Worm (Caenorhabditis elegans): ENCODE measurements around the gene scvp-1.

scvp-1 gene

DNA sequence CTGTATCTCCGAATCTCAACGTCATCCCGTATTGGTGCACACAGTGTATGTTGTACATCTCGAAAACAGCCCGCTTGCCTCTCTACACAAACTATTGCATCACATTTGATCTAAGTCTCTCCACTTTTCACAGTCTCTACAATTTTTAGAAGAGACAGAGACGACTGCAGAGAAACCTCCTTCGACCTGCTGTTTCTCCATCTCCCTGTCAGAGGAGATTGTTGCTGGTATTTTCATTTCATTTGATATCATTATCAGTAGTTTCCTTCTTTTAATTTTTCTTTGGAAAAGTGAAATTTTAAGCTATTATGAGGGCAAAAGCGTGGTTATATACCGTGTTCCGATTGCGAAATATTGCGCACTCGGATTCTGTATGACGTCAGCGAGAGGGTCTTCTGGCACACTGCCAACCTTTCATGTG, 9.5 kb upstream of the scvp-1 start (continued):
- TF ChIP-seq mep-1 (tag; optimal IDR thresholded peaks at IDR 0.05) (peak; percentile 79), lin-39 (tag; optimal IDR thresholded peaks at IDR 0.05) (no peak), irx-1 (tag; optimal IDR thresholded peaks at IDR 0.05) (no peak), nhr-76 (tag; optimal IDR thresholded peaks at IDR 0.05) (no peak), C04F5.9 (tag; optimal IDR thresholded peaks at IDR 0.05) (no peak), mef-2 (tag; optimal IDR thresholded peaks at IDR 0.05) (no peak), egl-27 (tag; optimal IDR thresholded peaks at IDR 0.05) (no peak), aha-1 (tag; optimal IDR thresholded peaks at IDR 0.05) (no peak), nhr-47 (tag; optimal IDR thresholded peaks at IDR 0.05) (peak; percentile 57), C34B4.2 (tag; optimal IDR thresholded peaks at IDR 0.05) (no peak), fos-1 (tag; optimal IDR thresholded peaks at IDR 0.05) (peak; percentile 62), rnt-1 (tag; optimal IDR thresholded peaks at IDR 0.05) (peak; percentile 60), nhr-12 (tag; optimal IDR thresholded peaks at IDR 0.05) (no peak), grh-1 (GFP tag; IDR thresholded peaks at IDR 0.05) (no peak), sox-4 (tag; optimal IDR thresholded peaks at IDR 0.05) (no peak), efl-3 (GFP tag; optimal IDR thresholded peaks at IDR 0.05) (no peak), hlh-17 (GFP tag; optimal IDR thresholded peaks at IDR 0.05; ENCODE audit: borderline replicate concordance) (no peak), nhr-77 (tag; optimal IDR thresholded peaks at IDR 0.05) (peak; percentile 79), sptf-1 (tag; optimal IDR thresholded peaks at IDR 0.05) (no peak), lin-13 (GFP tag; optimal IDR thresholded peaks at IDR 0.05) (no peak), pqm-1 (tag; optimal IDR thresholded peaks at IDR 0.05) (peak; percentile 16), egl-13 (tag; optimal IDR thresholded peaks at IDR 0.05) (no peak), ceh-82 (tag; optimal IDR thresholded peaks at IDR 0.05) (peak in 2 of 3 experiments; percentile 13 to 58), lin-35 (GFP tag; optimal IDR thresholded peaks at IDR 0.05) (peak; percentile 43 to 61), ceh-88 (GFP tag; IDR thresholded peaks at IDR 0.05) (no peak)

DNA sequence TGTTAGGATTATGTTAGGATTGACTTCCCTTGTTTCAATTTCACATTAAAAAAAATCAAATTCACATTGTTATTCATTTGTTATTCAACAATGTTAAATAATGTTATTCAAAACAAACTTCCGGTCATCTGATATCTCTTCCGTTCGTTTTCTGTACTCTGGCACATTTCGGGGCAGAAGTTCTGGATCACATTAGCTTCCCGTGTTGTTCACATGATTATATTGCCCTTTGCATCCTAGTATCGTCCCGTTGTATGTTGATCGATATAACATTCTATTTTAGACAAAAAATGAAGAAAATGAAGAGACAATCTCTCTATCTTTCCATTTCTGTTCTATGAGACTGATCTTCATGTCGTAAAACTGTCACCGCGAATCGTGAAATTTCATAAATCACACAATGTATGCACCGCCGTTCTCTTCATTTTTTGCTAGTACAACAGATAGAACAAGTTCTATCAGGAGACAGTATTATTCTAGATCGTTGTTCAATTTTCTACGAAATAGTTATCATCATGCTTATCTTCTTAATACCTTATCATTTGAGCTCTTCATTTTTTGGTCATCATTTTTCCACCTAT, 9.0 kb upstream of the scvp-1 start:
- TF ChIP-seq nhr-85 (tag) (peak; percentile 92), grh-1 (GFP tag; IDR thresholded peaks at IDR 0.05) (peak; percentile 46; the same call in 1 of the 2 replicates), mdl-1 (tag; optimal IDR thresholded peaks at IDR 0.05) (peak in 1 of 2 experiments; percentile 19), nhr-47 (tag; optimal IDR thresholded peaks at IDR 0.05) (no peak), blmp-1 (tag; optimal IDR thresholded peaks at IDR 0.05) (peak; percentile 46), sup-37 (GFP tag; optimal IDR thresholded peaks at IDR 0.05) (no peak), efl-1 (optimal IDR thresholded peaks at IDR 0.05) (no peak), efl-1 (GFP tag; optimal IDR thresholded peaks at IDR 0.05 in 1 of 2) (peak in 1 of 2 experiments; percentile 70)

DNA sequence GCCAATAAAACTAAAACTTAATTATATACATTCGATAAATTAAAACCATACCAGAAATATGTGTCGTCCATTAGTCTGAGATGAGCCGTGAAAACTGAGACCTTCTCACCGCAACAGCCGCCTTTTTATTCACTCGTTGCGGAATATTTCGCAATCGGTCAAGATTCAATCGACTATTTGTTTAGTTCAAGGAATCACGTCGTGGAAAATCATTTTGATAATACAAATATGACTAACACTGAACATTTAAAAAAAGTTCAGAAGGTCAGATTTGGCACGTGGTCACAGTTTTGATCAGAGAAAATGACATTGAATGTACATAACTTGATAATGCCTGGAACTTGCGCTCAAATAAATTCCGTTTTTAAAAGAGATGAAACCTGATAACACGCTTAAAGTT, 7.7 kb upstream of the scvp-1 start, which contains the start of gene F17C11.11:
F17C11.11 (minus strand) TSS at position 79 of the 400 bp plus-strand sequence.
- TF ChIP-seq nhr-11 (tag; optimal IDR thresholded peaks at IDR 0.05) (no peak), ztf-4 (tag; optimal IDR thresholded peaks at IDR 0.05) (no peak), unc-130 (tag; optimal IDR thresholded peaks at IDR 0.05) (no peak), lsy-2 (tag; optimal IDR thresholded peaks at IDR 0.05) (peak in 1 of 2 experiments; percentile 1), nhr-71 (tag; optimal IDR thresholded peaks at IDR 0.05) (peak; percentile 48), zip-4 (GFP tag; optimal IDR thresholded peaks at IDR 0.05) (peak; percentile 88), dpl-1 (GFP tag; optimal IDR thresholded peaks at IDR 0.05) (peak in 1 of 3 experiments; percentile 12), skn-1 (tag; optimal IDR thresholded peaks at IDR 0.05) (peak; percentile 72), tlp-1 (tag; optimal IDR thresholded peaks at IDR 0.05) (no peak), aly-2 (tag; optimal IDR thresholded peaks at IDR 0.05) (no peak), rnt-1 (tag; optimal IDR thresholded peaks at IDR 0.05) (peak; percentile 52), efl-1 (optimal IDR thresholded peaks at IDR 0.05) (no peak), efl-1 (GFP tag; optimal IDR thresholded peaks at IDR 0.05 in 1 of 2) (peak; percentile 1 to 17), mdl-1 (tag; optimal IDR thresholded peaks at IDR 0.05) (peak in 1 of 2 experiments; percentile 32), aha-1 (tag; optimal IDR thresholded peaks at IDR 0.05) (no peak), elt-2 (tag; optimal IDR thresholded peaks at IDR 0.05) (peak; percentile 73), mep-1 (tag; optimal IDR thresholded peaks at IDR 0.05) (peak; percentile 3), nhr-20 (tag; optimal IDR thresholded peaks at IDR 0.05) (peak; percentile 10), lin-14 (GFP tag; optimal IDR thresholded peaks at IDR 0.05) (peak; percentile 27)

Measured in whole organism, L1 larva.